Fruit fly (Drosophila melanogaster) S2 (cell line): ENCODE data around the gene GstZ2.

Experiments used
- CG8478 ChIP-seq: fragments of >200 bp; optimal IDR thresholded peaks from 2 replicates; lab custom pipeline; 2018
- CTCF ChIP-seq, 2 experiments: fragments of >200 bp; optimal IDR thresholded peaks; 2 replicates each; lab custom pipeline; 2018

Gene GstZ2

DNA sequence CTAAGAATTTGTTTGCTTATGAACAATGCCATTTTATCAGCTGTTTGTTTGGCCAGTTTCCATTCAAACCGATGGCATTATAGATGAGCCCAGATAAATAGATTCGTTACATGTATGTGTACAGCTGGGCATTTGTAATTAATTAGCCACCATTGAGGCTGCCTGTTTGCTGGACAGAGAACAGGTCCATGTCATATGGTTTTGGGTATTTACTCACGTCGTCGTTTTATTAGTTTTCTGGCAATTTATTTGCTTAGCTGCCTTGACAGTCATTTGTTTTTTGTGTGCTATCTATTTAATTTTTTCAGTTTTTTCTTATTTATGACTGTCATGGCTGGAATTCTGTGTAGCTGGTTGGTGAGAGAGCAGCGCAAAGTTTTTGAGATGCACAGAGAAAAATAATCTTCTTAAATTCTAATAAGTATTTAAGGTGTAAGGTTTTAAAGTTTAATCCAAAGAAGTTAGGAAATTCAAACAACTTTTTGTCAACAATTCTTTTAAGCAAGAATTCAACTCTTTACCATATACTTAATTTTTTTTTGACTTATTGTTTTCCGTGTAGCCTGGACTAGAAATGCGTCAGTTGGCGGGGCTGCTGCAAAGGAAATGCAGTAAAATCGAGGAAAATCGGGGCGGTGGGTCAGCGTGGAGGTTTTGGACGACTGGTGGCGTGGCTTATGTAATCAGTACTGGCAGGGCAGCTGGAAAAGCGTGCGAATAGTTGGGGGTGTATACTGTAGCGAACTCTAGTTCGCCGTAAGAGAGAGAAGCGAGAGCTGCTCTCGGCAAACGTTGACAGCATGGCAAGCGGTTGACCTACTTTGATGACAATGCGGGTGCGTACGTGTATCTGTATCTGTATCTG lies 25.7 kb downstream of the GstZ2 start:
- TF ChIP-seq CTCF (optimal IDR thresholded peaks at IDR 0.05; lab: Kevin White, UChicago) = no peak

dm6 chr3R:9433774-9434173 lies 26.7 kb downstream of the GstZ2 start:
- TF ChIP-seq CTCF (optimal IDR thresholded peaks at IDR 0.05; lab: Kevin White, UChicago) (no peak), CG8478 (lab: Kevin White, UChicago) (no peak)

DNA sequence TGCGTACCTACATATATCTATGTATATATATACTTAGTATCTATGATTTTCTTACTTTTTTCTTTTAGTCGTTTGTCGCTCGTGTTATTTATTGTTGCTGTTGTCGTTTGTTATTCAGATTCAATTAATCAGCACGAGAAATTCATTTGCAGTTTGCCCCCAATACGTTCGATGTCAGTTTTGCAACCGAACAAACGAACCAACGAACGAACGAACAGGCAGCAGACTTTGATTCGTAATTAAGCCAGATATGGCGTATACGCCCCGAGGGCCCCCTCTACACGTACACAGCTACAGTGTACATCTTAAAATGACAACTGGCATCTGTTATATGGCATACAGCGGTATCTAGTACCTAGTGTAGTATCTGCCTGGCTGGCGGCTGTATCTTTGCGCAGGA lies 27.2 kb downstream of the GstZ2 start:
- TF ChIP-seq CG8478 (lab: Kevin White, UChicago) (no peak), CTCF (optimal IDR thresholded peaks at IDR 0.05; lab: Kevin White, UChicago) (no peak)

- TF ChIP-seq CG8478 (lab: Kevin White, UChicago) = no peak
- TF ChIP-seq CTCF (optimal IDR thresholded peaks at IDR 0.05; lab: Kevin White, UChicago) = no peak
Observed at dm6 chr3R:9430344-9431253, 29.9 kb downstream of the GstZ2 start.

DNA sequence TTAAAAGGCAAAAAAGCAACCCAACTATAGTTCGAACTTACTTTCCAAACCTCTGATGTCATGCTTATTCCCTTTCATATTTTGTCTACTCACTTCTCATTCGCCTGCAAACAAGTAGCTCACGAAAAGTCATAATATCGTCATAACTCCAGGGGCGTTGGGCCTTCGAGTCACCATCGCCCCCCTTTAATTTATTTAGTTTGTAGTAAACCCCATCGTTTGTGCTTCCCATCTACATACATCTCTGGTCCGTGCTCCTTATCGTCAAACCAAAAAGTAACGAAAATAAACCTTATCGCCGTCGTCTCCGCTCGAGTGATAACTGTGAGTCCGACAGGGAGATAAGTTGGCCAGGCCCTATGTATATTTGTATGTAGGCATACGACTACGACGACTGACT lies 31.5 kb downstream of the GstZ2 start:
- TF ChIP-seq CTCF (optimal IDR thresholded peaks at IDR 0.05; lab: Kevin White, UChicago) (no peak), CG8478 (lab: Kevin White, UChicago) (no peak)

DNA sequence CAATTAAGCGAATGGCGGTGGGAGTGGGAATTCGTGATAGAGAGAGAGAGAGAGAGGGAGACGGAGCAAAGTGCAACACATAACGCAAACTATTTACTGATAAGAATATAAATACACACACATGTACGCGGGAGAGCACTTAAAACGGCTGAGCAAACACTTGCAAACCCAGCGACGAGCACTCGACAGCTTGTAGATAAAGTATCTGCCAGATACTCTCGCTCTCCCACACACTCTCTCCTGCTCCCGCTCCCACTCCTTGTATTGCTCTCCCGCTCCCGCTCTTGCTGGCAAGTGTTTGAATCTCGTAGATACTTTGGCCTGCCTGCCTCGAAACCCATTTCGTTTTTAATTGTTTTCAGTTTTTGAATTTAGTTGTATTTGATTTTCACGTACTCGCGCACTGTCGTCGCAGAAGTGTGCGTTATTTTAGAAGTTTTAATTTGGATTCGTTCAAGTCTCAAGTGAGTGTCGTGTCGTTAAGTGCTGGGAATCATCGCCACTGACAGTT lies 32.2 kb downstream of the GstZ2 start:
- TF ChIP-seq CG8478 (lab: Kevin White, UChicago) = no peak
- no peak for TF ChIP-seq CTCF (optimal IDR thresholded peaks at IDR 0.05; lab: Kevin White, UChicago)

- TF ChIP-seq CTCF (optimal IDR thresholded peaks at IDR 0.05; lab: Kevin White, UChicago) (no peak), CG8478 (lab: Kevin White, UChicago) (no peak)
Observed at dm6 chr3R:9427328-9427727, 33.1 kb downstream of the GstZ2 start.

DNA sequence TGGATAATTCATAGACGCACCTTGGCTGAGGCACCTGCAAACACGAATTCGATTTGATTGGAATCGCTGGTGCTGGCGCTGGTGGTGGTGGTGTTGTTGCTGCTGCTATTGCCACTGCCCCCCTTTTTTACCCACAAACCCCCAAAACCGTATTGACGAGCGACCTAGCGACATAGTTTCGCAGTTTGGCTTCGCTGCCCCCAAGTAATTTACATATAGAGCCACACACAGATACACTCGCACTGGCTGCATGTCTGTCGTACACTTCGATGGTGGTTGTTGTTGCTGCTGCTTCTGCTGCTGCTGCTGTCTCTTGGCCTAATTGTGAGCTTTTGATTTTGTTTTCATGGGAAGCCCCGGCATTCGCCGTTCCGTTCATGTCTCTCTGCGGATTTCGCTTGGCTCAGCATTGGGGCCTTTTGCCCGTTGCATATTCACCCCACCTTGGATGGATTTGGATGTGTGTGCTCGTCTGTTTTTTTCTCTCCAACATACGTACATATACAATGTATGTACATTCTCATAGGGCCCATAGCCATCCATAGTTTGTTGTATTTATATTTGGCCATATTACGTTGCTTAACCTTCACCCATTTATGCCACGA lies 36.3 kb downstream of the GstZ2 start:
- no peak for TF ChIP-seq CG8478 (lab: Kevin White, UChicago)
- no peak for TF ChIP-seq CTCF (optimal IDR thresholded peaks at IDR 0.05; lab: Kevin White, UChicago)

dm6 chr3R:9422338-9422737 lies 38.1 kb downstream of the GstZ2 start:
- TF ChIP-seq CG8478 (lab: Kevin White, UChicago) (no peak), CTCF (optimal IDR thresholded peaks at IDR 0.05; lab: Kevin White, UChicago) (no peak)

DNA sequence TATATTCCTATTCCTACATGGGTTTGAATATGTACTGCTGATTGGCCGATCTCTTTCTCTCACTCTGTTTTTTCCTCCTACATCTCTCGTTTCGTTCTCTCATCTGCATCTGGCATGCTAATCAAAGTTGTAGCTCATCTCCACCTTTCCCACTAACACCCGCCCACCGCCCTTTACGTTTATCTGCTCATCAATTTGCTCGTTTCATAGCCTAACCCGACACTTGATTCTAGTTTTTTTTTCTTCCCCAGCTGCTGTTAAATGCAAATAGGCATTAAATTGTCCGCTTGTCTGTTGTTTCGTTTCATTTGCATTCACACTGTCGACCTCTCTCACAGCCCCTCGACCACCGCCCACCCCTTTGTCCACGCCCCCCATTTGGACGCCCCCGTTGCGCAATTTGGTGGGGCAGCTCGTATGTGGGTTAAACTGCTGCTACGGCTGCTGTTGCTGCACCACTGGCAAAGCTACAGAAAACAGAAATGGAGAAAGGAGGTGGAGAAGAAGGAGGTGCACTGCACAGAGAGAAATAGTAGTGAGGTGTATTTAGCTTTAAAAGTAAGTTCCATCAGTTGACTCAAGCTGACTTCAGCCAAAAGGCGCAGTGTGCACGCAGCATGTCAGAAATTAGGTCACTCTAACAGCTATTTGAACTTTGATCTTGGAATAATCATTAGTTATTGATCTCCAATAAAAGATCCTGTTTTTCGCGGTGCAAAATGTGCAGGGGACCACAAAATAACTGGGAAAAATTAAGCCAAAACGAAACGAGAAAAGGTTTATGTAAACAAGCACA lies 39.8 kb downstream of the GstZ2 start:
- TF ChIP-seq CTCF (optimal IDR thresholded peaks at IDR 0.05; lab: Kevin White, UChicago) (no peak), CG8478 (lab: Kevin White, UChicago) (no peak)

dm6 chr3R:9419300-9419652 lies 41.2 kb downstream of the GstZ2 start:
- TF ChIP-seq CG8478 (lab: Kevin White, UChicago) (no peak), CTCF (optimal IDR thresholded peaks at IDR 0.05; lab: Kevin White, UChicago) (no peak)

DNA sequence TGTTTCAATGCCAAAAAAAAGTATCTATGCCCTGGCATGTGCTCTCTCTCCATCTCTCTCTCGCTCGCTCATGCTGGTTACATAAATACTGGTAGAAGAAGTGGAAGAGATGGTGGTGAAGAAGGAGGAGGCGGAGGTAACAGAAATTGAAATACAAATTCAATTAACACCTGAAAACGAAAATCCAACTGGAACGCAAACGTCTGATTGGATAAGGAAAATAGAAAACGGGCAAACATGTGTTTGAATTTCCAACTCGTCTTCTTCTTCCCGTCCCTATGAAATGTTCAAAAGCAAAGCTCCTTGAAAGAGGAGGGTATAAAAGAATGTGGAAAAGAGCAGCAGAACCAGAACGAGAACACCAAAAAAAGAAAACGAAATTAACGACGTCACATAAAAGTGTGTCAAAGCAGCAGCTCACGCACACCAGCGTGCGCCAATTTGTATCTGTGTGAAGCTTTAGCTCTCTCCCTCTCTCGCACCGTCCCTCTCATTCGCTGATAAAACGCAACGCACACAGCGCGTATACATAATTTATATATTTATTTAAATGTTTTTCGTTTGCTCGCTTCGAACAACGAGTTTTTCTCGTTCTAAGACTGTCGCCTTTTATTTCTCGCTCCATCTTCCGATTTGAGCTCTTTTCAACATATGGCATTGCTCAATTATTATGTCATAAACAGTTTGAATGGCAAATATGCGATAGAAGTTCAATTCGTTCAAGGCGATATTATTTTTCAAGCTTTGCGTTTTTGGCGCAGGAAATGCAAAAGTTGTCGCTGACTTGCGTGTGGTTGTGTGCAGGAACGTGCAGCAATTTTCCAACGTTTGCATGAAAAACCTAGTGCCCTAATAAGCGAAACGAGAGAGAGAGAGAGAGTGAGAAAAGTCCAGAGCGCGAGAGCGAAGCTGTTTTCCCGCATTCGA lies 41.8 kb downstream of the GstZ2 start:
- no peak for TF ChIP-seq CTCF (optimal IDR thresholded peaks at IDR 0.05; lab: Kevin White, UChicago)
- TF ChIP-seq CG8478 (lab: Kevin White, UChicago) = no peak
